Worm (Caenorhabditis elegans) whole organism, L1 larva: Measurements from ENCODE around the gene pro-1.
A peak's percentile ranks its signal among the peaks of the same experiment; 100 is the strongest.

ENCODE experiments used
- C16A3.4 ChIP-seq: fragments of 150-350 bp; optimal IDR thresholded peaks from 2 replicates; lab custom pipeline; 2014; ENCODE audit warnings: missing biosample characterization, missing genetic modification characterization
- F16B12.6 ChIP-seq: fragments of 150-350 bp; optimal IDR thresholded peaks from 2 replicates; lab custom pipeline; 2014; ENCODE audit warnings: missing biosample characterization, missing genetic modification characterization
- aha-1 ChIP-seq: fragments of 150-350 bp; optimal IDR thresholded peaks from 2 replicates; lab custom pipeline; 2014; ENCODE audit warnings: missing biosample characterization, missing genetic modification characterization
- aly-2 ChIP-seq: fragments of 150-350 bp; optimal IDR thresholded peaks from 2 replicates; lab custom pipeline; 2014; ENCODE audit warnings: missing biosample characterization, missing genetic modification characterization
- ama-1 ChIP-seq: fragments of 150-350 bp; optimal IDR thresholded peaks from 2 replicates; lab custom pipeline; 2014
- blmp-1 ChIP-seq: fragments of 150-350 bp; optimal IDR thresholded peaks from 2 replicates; lab custom pipeline; 2014; ENCODE audit warnings: missing biosample characterization, missing genetic modification characterization
- ceh-82 ChIP-seq, 3 experiments: fragments of 150-350 bp in 1 of 3; sonication (generic microtip) in 2 of 3; optimal IDR thresholded peaks; 2 replicates each; lab custom pipeline; 2014 to 2017; ENCODE audit warnings: missing biosample characterization in 3 of 3, missing genetic modification characterization in 3 of 3
- ceh-88 ChIP-seq: fragments of 200-800 bp; sonication (Bioruptor generic); IDR thresholded peaks from 2 replicates; pipeline ENCODE4 v1.3.6; 2022; ENCODE audit warnings: missing genetic modification characterization, missing compliant biosample characterization
- ceh-90 ChIP-seq: sonication (generic microtip); optimal IDR thresholded peaks from 2 replicates; lab custom pipeline; 2016; ENCODE audit warnings: missing genetic modification characterization, missing compliant biosample characterization
- ces-1 ChIP-seq: fragments of 150-350 bp; optimal IDR thresholded peaks from 2 replicates; lab custom pipeline; 2014; ENCODE audit warnings: missing biosample characterization, missing genetic modification reagents, missing genetic modification characterization
- efl-1 ChIP-seq, 4 experiments: fragments of 150-350 bp; optimal IDR thresholded peaks in 3 of 4; peaks in 1 of 4; 1 replicate in 1 of 4; 2 replicates in 3 of 4; lab custom pipeline; 2014; ENCODE audit warnings: missing biosample characterization in 2 of 4, missing genetic modification characterization in 2 of 4, missing genetic modification reagents in 2 of 4
- elt-3 ChIP-seq, 6 experiments: fragments of 150-350 bp in 1 of 6; sonication (generic microtip); optimal IDR thresholded peaks; 2 replicates each; lab custom pipeline; 2017 to 2018; ENCODE audit warnings: missing biosample characterization in 6 of 6, missing genetic modification characterization in 6 of 6, inconsistent platforms in 1 of 6
- ets-5 ChIP-seq: fragments of 200-800 bp; sonication (Bioruptor generic); IDR thresholded peaks from 2 replicates; pipeline ENCODE4 v1.3.6; 2022; ENCODE audit warnings: missing genetic modification characterization, missing compliant biosample characterization
- fos-1 ChIP-seq: fragments of 150-350 bp; optimal IDR thresholded peaks from 2 replicates; lab custom pipeline; 2014; ENCODE audit warnings: missing biosample characterization, missing genetic modification characterization
- grh-1 ChIP-seq: fragments of 200-800 bp; sonication (Bioruptor generic); IDR thresholded peaks from 2 replicates; pipeline ENCODE4 v1.3.6; 2022; ENCODE audit warnings: missing genetic modification reagents, missing genetic modification characterization, missing compliant biosample characterization
- hlh-17 ChIP-seq: fragments of 200-800 bp; sonication (Bioruptor generic); optimal IDR thresholded peaks from 2 replicates; lab custom pipeline; 2018; ENCODE audit warnings: missing genetic modification characterization, mild to moderate bottlenecking, missing compliant biosample characterization, moderate library complexity, borderline replicate concordance
- hpl-2 ChIP-seq: fragments of 150-350 bp; optimal IDR thresholded peaks from 2 replicates; lab custom pipeline; 2014; ENCODE audit warnings: missing biosample characterization, missing genetic modification reagents, missing genetic modification characterization
- irx-1 ChIP-seq: sonication (generic microtip); optimal IDR thresholded peaks from 2 replicates; lab custom pipeline; 2016; ENCODE audit warnings: missing genetic modification characterization, missing compliant biosample characterization
- lin-13 ChIP-seq: fragments of 150-350 bp; optimal IDR thresholded peaks from 2 replicates; lab custom pipeline; 2014; ENCODE audit warnings: missing biosample characterization, missing genetic modification reagents, missing genetic modification characterization
- lin-14 ChIP-seq: fragments of 200-800 bp; sonication (Bioruptor generic); optimal IDR thresholded peaks from 2 replicates; lab custom pipeline; 2018; ENCODE audit warnings: mild to moderate bottlenecking, missing genetic modification characterization, moderate library complexity, missing compliant biosample characterization
- lin-35 ChIP-seq, 2 experiments: fragments of 150-350 bp; optimal IDR thresholded peaks; 2 replicates each; lab custom pipeline; 2014; ENCODE audit warnings: missing biosample characterization in 2 of 2, missing genetic modification characterization in 2 of 2, missing genetic modification reagents in 2 of 2
- lin-39 ChIP-seq: fragments of 150-350 bp; optimal IDR thresholded peaks from 2 replicates; lab custom pipeline; 2014; ENCODE audit warnings: missing biosample characterization, missing genetic modification reagents, missing genetic modification characterization
- mef-2 ChIP-seq: fragments of 150-350 bp; optimal IDR thresholded peaks from 2 replicates; lab custom pipeline; 2014; ENCODE audit warnings: missing biosample characterization, missing genetic modification characterization
- mep-1 ChIP-seq: fragments of 150-350 bp; optimal IDR thresholded peaks from 2 replicates; lab custom pipeline; 2014; ENCODE audit warnings: missing biosample characterization, missing genetic modification characterization
- nhr-11 ChIP-seq: fragments of 150-350 bp; optimal IDR thresholded peaks from 2 replicates; lab custom pipeline; 2014; ENCODE audit warnings: missing biosample characterization, missing genetic modification characterization
- nhr-12 ChIP-seq: sonication (generic microtip); optimal IDR thresholded peaks from 2 replicates; lab custom pipeline; 2017; ENCODE audit warnings: missing biosample characterization, missing genetic modification characterization
- nhr-19 ChIP-seq: fragments of 200-800 bp; sonication (Bioruptor generic); conservative IDR thresholded peaks from 2 replicates; pipeline ENCODE4 v1.3.6; 2022; ENCODE audit warnings: missing genetic modification characterization, missing compliant biosample characterization
- nhr-20 ChIP-seq: sonication (generic microtip); optimal IDR thresholded peaks from 2 replicates; lab custom pipeline; 2016; ENCODE audit warnings: mild to moderate bottlenecking, missing genetic modification characterization, missing compliant biosample characterization
- nhr-71 ChIP-seq: sonication (generic microtip); optimal IDR thresholded peaks from 2 replicates; lab custom pipeline; 2016; ENCODE audit warnings: mild to moderate bottlenecking, missing genetic modification characterization, moderate library complexity, missing compliant biosample characterization
- nhr-76 ChIP-seq: sonication (generic microtip); optimal IDR thresholded peaks from 2 replicates; lab custom pipeline; 2017; ENCODE audit warnings: missing biosample characterization, missing genetic modification characterization
- nhr-77 ChIP-seq: fragments of 150-350 bp; optimal IDR thresholded peaks from 2 replicates; lab custom pipeline; 2014; ENCODE audit warnings: missing biosample characterization, missing genetic modification characterization
- nhr-85 ChIP-seq: sonication (generic microtip); peaks from one replicate; lab custom pipeline; 2016; ENCODE audit warnings: missing genetic modification characterization, inconsistent platforms, missing compliant biosample characterization
- nhr-90 ChIP-seq: sonication (generic microtip); optimal IDR thresholded peaks from 2 replicates; lab custom pipeline; 2016; ENCODE audit warnings: mild to moderate bottlenecking, missing genetic modification characterization, missing compliant biosample characterization; ENCODE audit not compliant: poor library complexity
- pqm-1 ChIP-seq: sonication (generic microtip); optimal IDR thresholded peaks from 3 replicates; lab custom pipeline; 2017; ENCODE audit warnings: missing biosample characterization, missing genetic modification characterization
- rnt-1 ChIP-seq: sonication (generic microtip); optimal IDR thresholded peaks from 2 replicates; lab custom pipeline; 2016; ENCODE audit warnings: mild to moderate bottlenecking, missing genetic modification characterization, moderate library complexity, missing compliant biosample characterization
- skn-1 ChIP-seq: fragments of 150-350 bp; optimal IDR thresholded peaks from 2 replicates; lab custom pipeline; 2014; ENCODE audit warnings: missing biosample characterization, missing genetic modification characterization
- snpc-4 ChIP-seq: fragments of 150-350 bp; optimal IDR thresholded peaks from 2 replicates; lab custom pipeline; 2014; ENCODE audit warnings: missing biosample characterization, missing genetic modification characterization
- snu-23 ChIP-seq: sonication (generic microtip); optimal IDR thresholded peaks from 2 replicates; lab custom pipeline; 2016; ENCODE audit warnings: missing genetic modification characterization, missing compliant biosample characterization
- sox-4 ChIP-seq: sonication (generic microtip); optimal IDR thresholded peaks from 2 replicates; lab custom pipeline; 2016; ENCODE audit warnings: missing genetic modification characterization, missing compliant biosample characterization
- sup-37 ChIP-seq: fragments of 200-800 bp; sonication (Bioruptor generic); optimal IDR thresholded peaks from 2 replicates; lab custom pipeline; 2018; ENCODE audit warnings: mild to moderate bottlenecking, missing genetic modification characterization, missing compliant biosample characterization
- tbx-2 ChIP-seq: sonication (generic microtip); optimal IDR thresholded peaks from 2 replicates; lab custom pipeline; 2016; ENCODE audit warnings: missing genetic modification characterization, missing compliant biosample characterization
- unc-30 ChIP-seq: sonication (generic microtip); optimal IDR thresholded peaks from 2 replicates; lab custom pipeline; 2017; ENCODE audit warnings: missing biosample characterization, missing genetic modification characterization
- zag-1 ChIP-seq: fragments of 150-350 bp; optimal IDR thresholded peaks from 2 replicates; lab custom pipeline; 2014; ENCODE audit warnings: missing biosample characterization, missing genetic modification characterization
- ztf-11 ChIP-seq, 2 experiments: sonication (generic microtip); optimal IDR thresholded peaks; 2 replicates each; lab custom pipeline; 2016 to 2017; ENCODE audit warnings: missing genetic modification characterization in 2 of 2, missing biosample characterization in 1 of 2, missing compliant biosample characterization in 1 of 2
- ztf-4 ChIP-seq: fragments of 150-350 bp; optimal IDR thresholded peaks from 2 replicates; lab custom pipeline; 2014; ENCODE audit warnings: missing biosample characterization, missing genetic modification characterization

Gene pro-1

ce11 chrII:10529218-10529751 is 12.5 kb downstream of the pro-1 start:
- no peak for TF ChIP-seq efl-1 (optimal IDR thresholded peaks at IDR 0.05; lab: Kevin White, UChicago)
- no peak for TF ChIP-seq efl-1 (GFP tag; optimal IDR thresholded peaks at IDR 0.05 in 1 of 2; lab: Kevin White, UChicago)
- TF ChIP-seq blmp-1 (tag; lab: Kevin White, UChicago): peak; percentile 31
- peak; percentile 12 for TF ChIP-seq lin-14

ce11 chrII:10527649-10528134 is 14.1 kb downstream of the pro-1 start, which contains the start of gene mab-10:
Gene mab-10 (plus strand): TSS chrII:10528084.
- peak; percentile 0 for TF ChIP-seq rnt-1 (tag; lab: Kevin White, UChicago)
- TF ChIP-seq ama-1: no peak
- TF ChIP-seq lin-14: peak; percentile 57
- no peak for TF ChIP-seq ztf-4 (tag; lab: Kevin White, UChicago)

ce11 chrII:10525134-10525533 is 16.7 kb downstream of the pro-1 start:
- peak; percentile 3 for TF ChIP-seq nhr-90 (tag; lab: Kevin White, UChicago)
- TF ChIP-seq F16B12.6 (tag; lab: Kevin White, UChicago): no peak
- peak in 1 of 2 experiments; percentile 10 for TF ChIP-seq efl-1 (optimal IDR thresholded peaks at IDR 0.05; lab: Kevin White, UChicago)
- TF ChIP-seq efl-1 (GFP tag; optimal IDR thresholded peaks at IDR 0.05 in 1 of 2; lab: Kevin White, UChicago): peak in 1 of 2 experiments; percentile 88
- no peak for TF ChIP-seq nhr-11 (tag; lab: Kevin White, UChicago)
- TF ChIP-seq nhr-71 (tag; lab: Kevin White, UChicago): no peak
- peak; percentile 51 for TF ChIP-seq nhr-20 (tag; lab: Kevin White, UChicago)
- TF ChIP-seq mep-1 (tag; lab: Kevin White, UChicago): peak; percentile 43
- TF ChIP-seq lin-39 (tag; lab: Kevin White, UChicago): no peak
- no peak for TF ChIP-seq nhr-77 (tag; lab: Kevin White, UChicago)
- TF ChIP-seq fos-1 (tag; lab: Kevin White, UChicago): no peak
- TF ChIP-seq ceh-88 (GFP tag; lab: Robert Waterston, UW): no peak
- TF ChIP-seq lin-14: peak; percentile 76
- no peak for TF ChIP-seq snpc-4 (tag; lab: Kevin White, UChicago)
- peak in 3 of 6 experiments; percentile 18 to 49 (median 36) for TF ChIP-seq elt-3 (tag; optimal IDR thresholded peaks at IDR 0.05; lab: Kevin White, UChicago)
- TF ChIP-seq rnt-1 (tag; lab: Kevin White, UChicago): no peak
- TF ChIP-seq mef-2 (tag; lab: Kevin White, UChicago): no peak
- TF ChIP-seq pqm-1 (tag; lab: Kevin White, UChicago): no peak
- TF ChIP-seq nhr-76: no peak
- TF ChIP-seq blmp-1 (tag; lab: Kevin White, UChicago): peak; percentile 60
- TF ChIP-seq irx-1 (tag; lab: Kevin White, UChicago): no peak
- TF ChIP-seq lin-13 (GFP tag; lab: Kevin White, UChicago): no peak
- TF ChIP-seq sup-37 (GFP tag; lab: Kevin White, UChicago): no peak
- TF ChIP-seq sox-4 (tag; lab: Kevin White, UChicago): no peak
- TF ChIP-seq hpl-2 (GFP tag; lab: Kevin White, UChicago): no peak
- no peak for TF ChIP-seq nhr-12 (tag; lab: Kevin White, UChicago)
- TF ChIP-seq skn-1 (tag; lab: Kevin White, UChicago): peak; percentile 6
- no peak for TF ChIP-seq zag-1
- no peak for TF ChIP-seq unc-30
- no peak for TF ChIP-seq nhr-19 (GFP tag; lab: Robert Waterston, UW)
- no peak for TF ChIP-seq ets-5 (GFP tag; lab: Robert Waterston, UW)
- no peak for TF ChIP-seq ces-1 (GFP tag; lab: Kevin White, UChicago)
- peak in 1 of 2 experiments; percentile 21 for TF ChIP-seq lin-35 (GFP tag; optimal IDR thresholded peaks at IDR 0.05; lab: Kevin White, UChicago)
- TF ChIP-seq aly-2 (tag; lab: Kevin White, UChicago): no peak
- no peak for TF ChIP-seq tbx-2 (tag; lab: Kevin White, UChicago)
- no peak for TF ChIP-seq grh-1 (GFP tag; lab: Robert Waterston, UW)
- no peak for TF ChIP-seq hlh-17
- peak; percentile 61 for TF ChIP-seq snu-23
- no peak for TF ChIP-seq ceh-82 (tag; optimal IDR thresholded peaks at IDR 0.05; lab: Kevin White, UChicago)
- no peak for TF ChIP-seq aha-1 (tag; lab: Kevin White, UChicago)
- peak; percentile 87 for TF ChIP-seq nhr-85 (tag; lab: Kevin White, UChicago)
- no peak for TF ChIP-seq ztf-11 (tag; optimal IDR thresholded peaks at IDR 0.05; lab: Kevin White, UChicago)
- no peak for TF ChIP-seq ceh-90
- no peak for TF ChIP-seq ama-1
- no peak for TF ChIP-seq C16A3.4 (tag; lab: Kevin White, UChicago)
- TF ChIP-seq, all 84 proteins: peak for 11
